Fruit fly (Drosophila melanogaster): Measurements from ENCODE around the gene CG32107.

CG32107 gene

dm6 chr3L:12835511-12836479 is 25.3 kb downstream of the CG32107 start (continued):
- no peak for TF ChIP-seq corto (GFP tag; optimal IDR thresholded peaks at IDR 0.05)
- TF ChIP-seq ci (GFP tag; IDR thresholded peaks at IDR 0.05) = 0 out of 3 replicates have a peak, but pooled peaks have one; percentile 16
- no peak for TF ChIP-seq CG31388 (GFP tag; optimal IDR thresholded peaks at IDR 0.05)
- peak; percentile 50 for TF ChIP-seq CTCF (GFP tag; optimal IDR thresholded peaks at IDR 0.05)
- TF ChIP-seq CG9876 (GFP tag; optimal IDR thresholded peaks at IDR 0.05) = no peak
- TF ChIP-seq CG33557 (GFP tag; optimal IDR thresholded peaks at IDR 0.05) = peak; percentile 45
- TF ChIP-seq CG5245 (GFP tag; optimal IDR thresholded peaks at IDR 0.05) = no peak
- TF ChIP-seq danr (GFP tag; IDR thresholded peaks at IDR 0.05) = no peak
- peak; percentile 47 for TF ChIP-seq CG15601 (tag; optimal IDR thresholded peaks at IDR 0.05)
- no peak for TF ChIP-seq CG13296 (GFP tag; optimal IDR thresholded peaks at IDR 0.05)
- TF ChIP-seq dm (GFP tag; optimal IDR thresholded peaks at IDR 0.05) = no peak
- no peak for TF ChIP-seq Antp (GFP tag; optimal IDR thresholded peaks at IDR 0.05)
- TF ChIP-seq nmo (GFP tag; optimal IDR thresholded peaks at IDR 0.05) = no peak
- TF ChIP-seq CG11504 (tag; optimal IDR thresholded peaks at IDR 0.05) = peak; percentile 6
- TF ChIP-seq Kr (GFP tag; optimal IDR thresholded peaks at IDR 0.05) = no peak
- TF ChIP-seq bsh (GFP tag; optimal IDR thresholded peaks at IDR 0.05) = peak in 1 of 2 experiments; percentile 9
- peak; percentile 7 for TF ChIP-seq Fer1 (GFP tag; optimal IDR thresholded peaks at IDR 0.05)
- no peak for TF ChIP-seq ERR (GFP tag; optimal IDR thresholded peaks at IDR 0.05)
- no peak for TF ChIP-seq CG13775 (GFP tag; optimal IDR thresholded peaks at IDR 0.05)
- TF ChIP-seq onecut (GFP tag; IDR thresholded peaks at IDR 0.05) = no peak
- TF ChIP-seq CG11723 (GFP tag; optimal IDR thresholded peaks at IDR 0.05) = no peak
- no peak for TF ChIP-seq dimm (GFP tag; IDR thresholded peaks at IDR 0.05)
- peak in 1 of 2 experiments; percentile 17 for TF ChIP-seq Hr78 (GFP tag; optimal IDR thresholded peaks at IDR 0.05)
- TF ChIP-seq mirr (GFP tag; optimal IDR thresholded peaks at IDR 0.05) = peak; percentile 50
- no peak for TF ChIP-seq Elba2 (GFP tag; optimal IDR thresholded peaks at IDR 0.05)
- TF ChIP-seq Bdp1 (GFP tag; optimal IDR thresholded peaks at IDR 0.05) = no peak
- TF ChIP-seq NC2α (GFP tag; optimal IDR thresholded peaks at IDR 0.05) = no peak
- no peak for TF ChIP-seq HmgZ (tag; optimal IDR thresholded peaks at IDR 0.05)
- no peak for TF ChIP-seq CG6175 (GFP tag; IDR thresholded peaks at IDR 0.05)
- no peak for TF ChIP-seq Fer2 (tag; optimal IDR thresholded peaks at IDR 0.05)
- TF ChIP-seq YL-1 (GFP tag; optimal IDR thresholded peaks at IDR 0.05) = no peak
- TF ChIP-seq psq (GFP tag; optimal IDR thresholded peaks at IDR 0.05) = no peak
- no peak for TF ChIP-seq E2f2 (GFP tag; IDR thresholded peaks at IDR 0.05)
- no peak for TF ChIP-seq gsb-n (tag; optimal IDR thresholded peaks at IDR 0.05)
- TF ChIP-seq CG7271 (tag; optimal IDR thresholded peaks at IDR 0.05) = no peak
- no peak for TF ChIP-seq TFAM (GFP tag; optimal IDR thresholded peaks at IDR 0.05)
- TF ChIP-seq CG9437 (GFP tag; optimal IDR thresholded peaks at IDR 0.05) = no peak
- no peak for TF ChIP-seq CG14710 (tag; optimal IDR thresholded peaks at IDR 0.05)
- peak; percentile 24 for TF ChIP-seq stwl (tag; optimal IDR thresholded peaks at IDR 0.05)
- TF ChIP-seq ro (GFP tag; IDR thresholded peaks at IDR 0.05) = no peak
- TF ChIP-seq Spps (tag; optimal IDR thresholded peaks at IDR 0.05) = peak; percentile 12
- no peak for TF ChIP-seq Sox102F (GFP tag; optimal IDR thresholded peaks at IDR 0.05)
- TF ChIP-seq CG2712 (tag; optimal IDR thresholded peaks at IDR 0.05) = no peak
- no peak for TF ChIP-seq jumu (GFP tag; optimal IDR thresholded peaks at IDR 0.05)
- no peak for TF ChIP-seq CG14050 (GFP tag; IDR thresholded peaks at IDR 0.05)
- no peak for TF ChIP-seq CG6683 (GFP tag; optimal IDR thresholded peaks at IDR 0.05)
- peak; percentile 9 for TF ChIP-seq cwo (GFP tag; optimal IDR thresholded peaks at IDR 0.05)
- no peak for TF ChIP-seq Nf-YC (tag; optimal IDR thresholded peaks at IDR 0.05)
- no peak for TF ChIP-seq CG32532 (GFP tag; IDR thresholded peaks at IDR 0.05)
